Fruit fly (Drosophila melanogaster) whole organism, prepupa: ENCODE results near the gene CG14841.
A peak's percentile ranks its signal among the peaks of the same experiment; 100 is the strongest.

Experiments
- Blimp-1 ChIP-seq: fragments of 200-800 bp; sonication (Bioruptor generic); optimal IDR thresholded peaks from 3 replicates; lab custom pipeline; 2017; ENCODE audit warnings: missing biosample characterization, missing genetic modification characterization, mild to moderate bottlenecking, moderate library complexity, missing genetic modification reagents
- CG10631 ChIP-seq: fragments of 200-800 bp; sonication (Bioruptor generic); optimal IDR thresholded peaks from 2 replicates; lab custom pipeline; 2016; ENCODE audit warnings: missing biosample characterization, missing genetic modification characterization
- CG10669 ChIP-seq: fragments of 200-800 bp; sonication (Bioruptor generic); optimal IDR thresholded peaks from 3 replicates; lab custom pipeline; 2018; ENCODE audit warnings: missing biosample characterization, mild to moderate bottlenecking, missing genetic modification characterization, moderate library complexity
- CG11294 ChIP-seq: fragments of 200-800 bp; sonication (Bioruptor generic); IDR thresholded peaks from 2 replicates; pipeline ENCODE4 v1.3.6; 2022; ENCODE audit warnings: missing biosample characterization, missing genetic modification characterization
- CG11762 ChIP-seq: fragments of 200-800 bp; sonication (Bioruptor generic); optimal IDR thresholded peaks from 3 replicates; lab custom pipeline; 2016; ENCODE audit warnings: missing biosample characterization, missing genetic modification characterization; ENCODE audit not compliant: insufficient read depth
- CG11902 ChIP-seq: fragments of 200-800 bp; sonication (Bioruptor generic); optimal IDR thresholded peaks from 3 replicates; lab custom pipeline; 2016; ENCODE audit warnings: missing biosample characterization, missing genetic modification characterization
- CG15336 ChIP-seq: fragments of 200-800 bp; sonication (Bioruptor generic); IDR thresholded peaks from 2 replicates; pipeline ENCODE4 v1.3.6; 2022; ENCODE audit warnings: missing biosample characterization, missing genetic modification characterization
- CG1621 ChIP-seq: fragments of 200-800 bp; sonication (Bioruptor generic); optimal IDR thresholded peaks from 3 replicates; lab custom pipeline; 2018; ENCODE audit warnings: missing biosample characterization, mild to moderate bottlenecking, missing genetic modification characterization
- CG16779 ChIP-seq: fragments of 200-800 bp; sonication (Bioruptor generic); optimal IDR thresholded peaks from 3 replicates; lab custom pipeline; 2017; ENCODE audit warnings: missing biosample characterization, mild to moderate bottlenecking, missing genetic modification characterization
- CG31627 ChIP-seq: fragments of 200-800 bp; sonication (Bioruptor generic); optimal IDR thresholded peaks from 3 replicates; lab custom pipeline; 2016; ENCODE audit warnings: missing biosample characterization, missing genetic modification characterization
- CG34406 ChIP-seq: fragments of 200-800 bp; sonication (Bioruptor generic); optimal IDR thresholded peaks from 3 replicates; lab custom pipeline; 2016; ENCODE audit warnings: missing biosample characterization, missing genetic modification characterization
- CG3919 ChIP-seq: fragments of 200-800 bp; sonication (Bioruptor generic); optimal IDR thresholded peaks from 3 replicates; lab custom pipeline; 2016; ENCODE audit warnings: missing biosample characterization, missing genetic modification characterization
- CG4318 ChIP-seq: fragments of 200-800 bp; sonication (Bioruptor generic); optimal IDR thresholded peaks from 3 replicates; lab custom pipeline; 2017; ENCODE audit warnings: missing biosample characterization, mild to moderate bottlenecking, missing genetic modification characterization
- CG6276 ChIP-seq: fragments of 200-800 bp; sonication (Bioruptor generic); optimal IDR thresholded peaks from 2 replicates; lab custom pipeline; 2017; ENCODE audit warnings: missing biosample characterization, mild to moderate bottlenecking, missing genetic modification characterization
- CG6792 ChIP-seq: fragments of 200-800 bp; sonication (Bioruptor generic); optimal IDR thresholded peaks from 3 replicates; lab custom pipeline; 2016; ENCODE audit warnings: missing biosample characterization, missing genetic modification characterization
- CG6808 ChIP-seq: fragments of 200-800 bp; sonication (Bioruptor generic); optimal IDR thresholded peaks from 3 replicates; lab custom pipeline; 2017; ENCODE audit warnings: missing biosample characterization, missing genetic modification characterization, mild to moderate bottlenecking, moderate library complexity, missing genetic modification reagents
- CG6854 ChIP-seq: fragments of 200-800 bp; sonication (Bioruptor generic); optimal IDR thresholded peaks from 2 replicates; lab custom pipeline; 2017; ENCODE audit warnings: missing biosample characterization, mild to moderate bottlenecking, missing genetic modification characterization
- CG7368 ChIP-seq: fragments of 200-800 bp; sonication (Bioruptor generic); optimal IDR thresholded peaks from 3 replicates; lab custom pipeline; 2016; ENCODE audit warnings: missing biosample characterization, missing genetic modification characterization
- CG8319 ChIP-seq: fragments of 200-800 bp; sonication (Bioruptor generic); optimal IDR thresholded peaks from 3 replicates; lab custom pipeline; 2016; ENCODE audit warnings: missing biosample characterization, missing genetic modification characterization
- CG8632 ChIP-seq: fragments of 200-800 bp; sonication (Bioruptor generic); optimal IDR thresholded peaks from 3 replicates; lab custom pipeline; 2016; ENCODE audit warnings: missing biosample characterization, missing genetic modification characterization
- CG9139 ChIP-seq: fragments of 200-800 bp; sonication (Bioruptor generic); optimal IDR thresholded peaks from 3 replicates; lab custom pipeline; 2017; ENCODE audit warnings: missing biosample characterization, mild to moderate bottlenecking, missing genetic modification characterization
- Eip75B ChIP-seq: fragments of 200-800 bp; sonication (Bioruptor generic); optimal IDR thresholded peaks from 3 replicates; lab custom pipeline; 2016; ENCODE audit warnings: missing biosample characterization, missing genetic modification characterization
- Eip78C ChIP-seq: fragments of 200-800 bp; sonication (Bioruptor generic); peaks from one replicate; lab custom pipeline; 2016; ENCODE audit warnings: missing biosample characterization, missing genetic modification characterization
- Eip93F ChIP-seq: fragments of 200-800 bp; sonication (Bioruptor generic); optimal IDR thresholded peaks from 2 replicates; lab custom pipeline; 2016; ENCODE audit warnings: missing biosample characterization, mild to moderate bottlenecking, missing genetic modification characterization
- Ets21C ChIP-seq: fragments of 200-800 bp; sonication (Bioruptor generic); optimal IDR thresholded peaks from 3 replicates; lab custom pipeline; 2016; ENCODE audit warnings: missing biosample characterization, missing genetic modification characterization
- Ets96B ChIP-seq: fragments of 200-800 bp; optimal IDR thresholded peaks from 2 replicates; lab custom pipeline; 2019; ENCODE audit warnings: missing biosample characterization, mild to moderate bottlenecking, missing genetic modification characterization, moderate library complexity
- Gug ChIP-seq: fragments of 200-800 bp; sonication (Bioruptor generic); IDR thresholded peaks from 2 replicates; pipeline ENCODE4 v1.3.6; 2022; ENCODE audit warnings: missing biosample characterization, missing genetic modification characterization
- Hr38 ChIP-seq: sonication (Bioruptor generic); optimal IDR thresholded peaks from 2 replicates; lab custom pipeline; 2016; ENCODE audit warnings: missing biosample characterization, missing genetic modification characterization
- Hr39 ChIP-seq: fragments of 200-800 bp; sonication (Bioruptor generic); optimal IDR thresholded peaks from 2 replicates; lab custom pipeline; 2016; ENCODE audit warnings: missing biosample characterization, missing genetic modification characterization
- Lpt ChIP-seq: fragments of 200-800 bp; sonication (Bioruptor generic); optimal IDR thresholded peaks from 3 replicates; lab custom pipeline; 2016; ENCODE audit warnings: missing biosample characterization, missing genetic modification characterization
- Met ChIP-seq: fragments of 200-800 bp; sonication (Bioruptor generic); optimal IDR thresholded peaks from 3 replicates; lab custom pipeline; 2016; ENCODE audit warnings: missing biosample characterization, missing genetic modification characterization
- OdsH ChIP-seq: fragments of 200-800 bp; sonication (Bioruptor generic); optimal IDR thresholded peaks from 3 replicates; lab custom pipeline; 2016; ENCODE audit warnings: missing biosample characterization, missing genetic modification characterization
- Smox ChIP-seq: fragments of 200-800 bp; sonication (Bioruptor generic); optimal IDR thresholded peaks from 3 replicates; lab custom pipeline; 2016; ENCODE audit warnings: missing biosample characterization, missing genetic modification characterization
- Sox14 ChIP-seq: fragments of 200-800 bp; sonication (Bioruptor generic); optimal IDR thresholded peaks from 3 replicates; lab custom pipeline; 2016; ENCODE audit warnings: missing biosample characterization, missing genetic modification characterization
- achi ChIP-seq: fragments of 200-800 bp; sonication (Bioruptor generic); optimal IDR thresholded peaks from 3 replicates; lab custom pipeline; 2016; ENCODE audit warnings: missing biosample characterization, missing genetic modification characterization
- acj6 ChIP-seq: fragments of 200-800 bp; sonication (Bioruptor generic); optimal IDR thresholded peaks from 3 replicates; lab custom pipeline; 2016; ENCODE audit warnings: missing biosample characterization, missing genetic modification characterization
- cyc ChIP-seq: fragments of 200-800 bp; sonication (Bioruptor generic); optimal IDR thresholded peaks from 3 replicates; lab custom pipeline; 2016; ENCODE audit warnings: missing biosample characterization, missing genetic modification characterization
- dac ChIP-seq: fragments of 200-800 bp; sonication (Bioruptor generic); optimal IDR thresholded peaks from 2 replicates; lab custom pipeline; 2017; ENCODE audit warnings: missing biosample characterization, mild to moderate bottlenecking, missing genetic modification characterization
- dsx ChIP-seq: fragments of 200-800 bp; optimal IDR thresholded peaks from 3 replicates; lab custom pipeline; 2019; ENCODE audit warnings: missing biosample characterization, mild to moderate bottlenecking, missing genetic modification characterization, moderate library complexity; ENCODE audit not compliant: poor library complexity, severe bottlenecking
- esn ChIP-seq: fragments of 200-800 bp; sonication (Bioruptor generic); optimal IDR thresholded peaks from 2 replicates; lab custom pipeline; 2016; ENCODE audit warnings: missing biosample characterization, mild to moderate bottlenecking, missing genetic modification characterization, moderate library complexity
- fd59A ChIP-seq: fragments of 200-800 bp; sonication (Bioruptor generic); optimal IDR thresholded peaks from 2 replicates; lab custom pipeline; 2017; ENCODE audit warnings: missing biosample characterization, mild to moderate bottlenecking, missing genetic modification characterization, missing genetic modification reagents
- fd85E ChIP-seq: fragments of 200-800 bp; sonication (Bioruptor generic); optimal IDR thresholded peaks from 3 replicates; lab custom pipeline; 2016; ENCODE audit warnings: missing biosample characterization, missing genetic modification characterization
- fkh ChIP-seq: fragments of 200-800 bp; sonication (Bioruptor generic); optimal IDR thresholded peaks from 3 replicates; lab custom pipeline; 2017; ENCODE audit warnings: missing biosample characterization, mild to moderate bottlenecking, missing genetic modification characterization, moderate library complexity
- lz ChIP-seq: fragments of 200-800 bp; sonication (Bioruptor generic); optimal IDR thresholded peaks from 3 replicates; lab custom pipeline; 2016; ENCODE audit warnings: missing biosample characterization, missing genetic modification characterization
- net ChIP-seq: fragments of 200-800 bp; sonication (Bioruptor generic); optimal IDR thresholded peaks from 3 replicates; lab custom pipeline; 2016; ENCODE audit warnings: missing biosample characterization, missing genetic modification characterization
- pdm3 ChIP-seq: fragments of 200-800 bp; sonication (Bioruptor generic); optimal IDR thresholded peaks from 3 replicates; lab custom pipeline; 2016; ENCODE audit warnings: missing biosample characterization, missing genetic modification characterization
- salr ChIP-seq, 2 experiments: fragments of 200-800 bp; sonication (Bioruptor generic); optimal IDR thresholded peaks; 3 replicates each; lab custom pipeline; 2016 to 2018; ENCODE audit warnings: missing biosample characterization in 2 of 2, missing genetic modification characterization in 2 of 2, mild to moderate bottlenecking in 1 of 2
- ss ChIP-seq, 2 experiments: fragments of 200-800 bp; sonication (Bioruptor generic); optimal IDR thresholded peaks; 2 replicates in 1 of 2; 3 replicates in 1 of 2; lab custom pipeline; 2017 to 2018; ENCODE audit warnings: mild to moderate bottlenecking in 2 of 2, missing biosample characterization in 2 of 2, missing genetic modification characterization in 2 of 2, moderate library complexity in 1 of 2
- svp ChIP-seq: fragments of 200-800 bp; sonication (Bioruptor generic); peaks from one replicate; lab custom pipeline; 2016; ENCODE audit warnings: missing biosample characterization, missing genetic modification characterization
- topi ChIP-seq: fragments of 200-800 bp; sonication (Bioruptor generic); optimal IDR thresholded peaks from 3 replicates; lab custom pipeline; 2016; ENCODE audit warnings: missing biosample characterization, missing genetic modification characterization
- vri ChIP-seq: fragments of 200-800 bp; sonication (Bioruptor generic); optimal IDR thresholded peaks from 3 replicates; lab custom pipeline; 2016; ENCODE audit warnings: missing biosample characterization, mild to moderate bottlenecking, missing genetic modification characterization

The CG14841 gene

DNA sequence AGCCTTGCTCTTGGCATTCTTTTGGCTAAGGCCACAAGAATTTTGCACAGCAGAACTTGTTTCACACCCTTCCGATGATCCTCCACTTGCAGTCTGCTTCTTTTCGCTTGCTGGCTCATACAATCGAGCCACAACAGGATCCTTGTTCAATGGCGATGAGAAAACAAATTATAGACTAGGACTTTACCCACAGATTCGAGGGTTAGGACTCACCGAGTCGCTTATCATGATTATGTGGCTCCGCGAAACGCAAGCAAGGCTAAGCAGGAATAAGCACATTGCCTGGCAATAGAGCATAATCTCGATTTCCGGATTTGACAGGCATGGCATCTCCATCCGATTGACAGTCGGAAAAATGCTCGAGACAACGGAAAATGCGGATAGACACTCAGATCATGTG lies at the start of gene CG14841, which contains the start of gene CG14839:
Gene CG14841, minus strand, starts transcription at position 332 of the 400 bp plus-strand sequence.
Gene CG14839, plus strand, starts transcription at position 301 of the 400 bp plus-strand sequence.
- TF ChIP-seq Sox14 (GFP tag; lab: Kevin White, UChicago) (no peak), CG11762 (no peak)
- TF ChIP-seq, all 60 proteins: peak for 0

DNA sequence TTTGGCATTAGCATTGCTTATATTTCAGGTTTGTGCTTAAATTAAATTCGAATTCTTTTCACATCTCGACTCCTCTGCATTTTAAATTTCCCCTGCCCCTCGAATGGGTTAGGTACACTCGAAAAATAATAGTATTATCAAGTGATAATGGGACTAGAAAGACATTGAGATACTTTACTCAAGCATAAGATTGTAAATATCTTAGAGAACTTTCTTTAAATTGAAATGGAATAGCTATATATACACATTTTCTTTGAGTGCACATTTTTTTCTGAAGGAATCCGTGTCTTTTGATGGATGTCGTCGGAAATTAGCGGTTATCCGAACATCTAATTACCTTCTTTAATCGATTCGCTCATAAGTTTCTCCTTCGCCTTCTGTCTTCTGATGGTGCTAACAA lies 48.8 kb upstream of the CG14841 start:
- TF ChIP-seq Eip93F (GFP tag; lab: Kevin White, UChicago) (no peak), Eip78C (GFP tag; lab: Kevin White, UChicago) (peak; percentile 58), dsx (no peak), Gug (no peak), CG9139 (GFP tag; lab: Kevin White, UChicago) (no peak), pdm3 (GFP tag; lab: Kevin White, UChicago) (no peak), salr (GFP tag; optimal IDR thresholded peaks at IDR 0.05; lab: Kevin White, UChicago) (no peak), Smox (GFP tag; lab: Kevin White, UChicago) (no peak), Eip75B (GFP tag; lab: Kevin White, UChicago) (no peak), fd85E (GFP tag; lab: Kevin White, UChicago) (no peak), CG11902 (GFP tag; lab: Kevin White, UChicago) (no peak), CG10631 (peak; percentile 18), acj6 (GFP tag; lab: Kevin White, UChicago) (peak; percentile 3), Hr39 (GFP tag; lab: Kevin White, UChicago) (peak; percentile 45), CG15336 (GFP tag; lab: Robert Waterston, UW) (peak; percentile 33; the same call in 1 of the 2 replicates), lz (GFP tag; lab: Kevin White, UChicago) (peak; percentile 46), dac (no peak), vri (GFP tag; lab: Kevin White, UChicago) (no peak), net (GFP tag; lab: Kevin White, UChicago) (no peak), svp (GFP tag; lab: Kevin White, UChicago) (no peak), CG3919 (no peak), OdsH (no peak), CG1621 (tag; lab: Kevin White, UChicago) (no peak), CG6276 (GFP tag; lab: Kevin White, UChicago) (no peak), fd59A (no peak), CG4318 (no peak), Blimp-1 (no peak), CG7368 (GFP tag; lab: Kevin White, UChicago) (no peak), topi (GFP tag; lab: Kevin White, UChicago) (peak; percentile 39), CG31627 (peak; percentile 31), ss (GFP tag; optimal IDR thresholded peaks at IDR 0.05; lab: Kevin White, UChicago) (no peak), CG8319 (GFP tag; lab: Kevin White, UChicago) (no peak), CG11294 (GFP tag; lab: Robert Waterston, UW) (no peak), CG8632 (GFP tag; lab: Kevin White, UChicago) (no peak), CG34406 (no peak), Hr38 (GFP tag; lab: Kevin White, UChicago) (no peak), CG6854 (GFP tag; lab: Kevin White, UChicago) (no peak), cyc (GFP tag; lab: Kevin White, UChicago) (peak; percentile 18), Lpt (GFP tag; lab: Kevin White, UChicago) (no peak), achi (GFP tag; lab: Kevin White, UChicago) (no peak), Ets21C (GFP tag; lab: Kevin White, UChicago) (no peak), esn (GFP tag; lab: Kevin White, UChicago) (peak; percentile 46), Ets96B (tag; lab: Kevin White, UChicago) (no peak), CG10669 (GFP tag; lab: Kevin White, UChicago) (no peak), CG16779 (no peak), CG6808 (GFP tag; lab: Kevin White, UChicago) (no peak), CG6792 (GFP tag; lab: Kevin White, UChicago) (no peak), CG11762 (no peak), fkh (GFP tag; lab: Kevin White, UChicago) (no peak), Met (GFP tag; lab: Kevin White, UChicago) (no peak)
